Fruit fly (Drosophila melanogaster): Measurements from ENCODE around the gene CtsB.

dm6 chrX:13819682-13820081, 37.7 kb upstream of the CtsB start:
- TF ChIP-seq usp (GFP tag; optimal IDR thresholded peaks at IDR 0.05): no peak
- TF ChIP-seq pan (optimal IDR thresholded peaks at IDR 0.05): no peak
- no peak for TF ChIP-seq psq (optimal IDR thresholded peaks at IDR 0.05)
- no peak for TF ChIP-seq CG8478 (optimal IDR thresholded peaks at IDR 0.05)
- no peak for TF ChIP-seq EcR (GFP tag; optimal IDR thresholded peaks at IDR 0.05)
- no peak for TF ChIP-seq Dll (optimal IDR thresholded peaks at IDR 0.05)
